Fruit fly (Drosophila melanogaster) ovary, adult (tissue): Measurements from ENCODE around the gene csw.

ENCODE experiments used
- CG17801 ChIP-seq: fragments of 200-800 bp; optimal IDR thresholded peaks from 2 replicates; lab custom pipeline; 2019; ENCODE audit warnings: missing biosample characterization, mild to moderate bottlenecking, missing genetic modification characterization, moderate library complexity; ENCODE audit not compliant: partially characterized antibody

csw gene

DNA sequence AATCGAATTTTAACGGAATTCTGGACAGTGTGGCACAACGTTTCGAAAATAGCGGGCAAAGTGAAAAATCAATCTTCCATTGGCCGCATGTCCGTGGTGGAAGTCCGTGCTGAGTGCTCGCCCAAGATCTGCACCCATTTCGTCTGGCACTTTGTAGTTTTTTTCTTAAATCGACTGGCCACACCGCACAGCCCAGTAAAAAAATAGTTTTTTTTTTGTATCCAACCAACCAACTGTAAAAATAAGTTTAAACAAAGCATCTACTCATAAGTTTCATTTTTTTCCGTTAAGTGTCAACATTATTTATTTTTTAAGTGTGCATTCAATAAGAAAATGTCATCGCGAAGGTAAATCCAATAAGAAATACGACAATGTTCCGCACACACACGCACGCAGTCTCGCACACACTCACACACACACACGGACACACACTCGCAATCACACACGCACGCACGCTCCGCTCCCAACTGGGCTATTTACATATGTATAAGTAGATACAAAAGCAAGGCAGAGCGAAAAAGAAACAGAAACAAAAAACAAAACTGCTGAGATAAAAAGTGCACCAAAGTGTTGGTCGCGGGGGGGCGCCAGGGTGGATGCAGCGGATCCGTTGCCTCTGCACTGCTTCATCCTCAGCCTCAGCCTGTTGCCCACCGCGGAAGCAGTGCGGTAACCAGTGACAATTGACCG, at the start of gene csw:
Gene csw (plus strand): TSS at position 163 of the 690 bp plus-strand sequence.
- peak; percentile 93 for TF ChIP-seq CG17801 (GFP tag; lab: Kevin White, UChicago)

- TF ChIP-seq CG17801 (GFP tag; lab: Kevin White, UChicago), result no peak
These were observed 45.0 kb upstream of the csw start for dm6 chrX:2048778-2049686.

- TF ChIP-seq CG17801 (GFP tag; lab: Kevin White, UChicago), result peak; percentile 98
These were observed 43.7 kb upstream of the csw start, which contains the start of gene moody for dm6 chrX:2050070-2050899. Gene moody, minus strand, starts transcription at chrX:2050120.

- TF ChIP-seq CG17801 (GFP tag; lab: Kevin White, UChicago), result no peak
These were observed 32.9 kb upstream of the csw start for dm6 chrX:2061119-2061518.

- no peak for TF ChIP-seq CG17801 (GFP tag; lab: Kevin White, UChicago)
These were observed 32.2 kb upstream of the csw start, which contains the start of gene Sik2 for dm6 chrX:2061849-2062248. Gene Sik2, minus strand, starts transcription at chrX:2061915.

- peak; percentile 59 for TF ChIP-seq CG17801 (GFP tag; lab: Kevin White, UChicago)
These were observed 29.0 kb upstream of the csw start, which contains the start of gene CG4281 for dm6 chrX:2065073-2065472. Gene CG4281, minus strand, starts transcription at chrX:2065142.

dm6 chrX:2066259-2066658, 27.8 kb upstream of the csw start, which contains the start of gene CG14054:
Gene CG14054, minus strand, starts transcription at chrX:2066359.
- TF ChIP-seq CG17801 (GFP tag; lab: Kevin White, UChicago), result no peak

DNA sequence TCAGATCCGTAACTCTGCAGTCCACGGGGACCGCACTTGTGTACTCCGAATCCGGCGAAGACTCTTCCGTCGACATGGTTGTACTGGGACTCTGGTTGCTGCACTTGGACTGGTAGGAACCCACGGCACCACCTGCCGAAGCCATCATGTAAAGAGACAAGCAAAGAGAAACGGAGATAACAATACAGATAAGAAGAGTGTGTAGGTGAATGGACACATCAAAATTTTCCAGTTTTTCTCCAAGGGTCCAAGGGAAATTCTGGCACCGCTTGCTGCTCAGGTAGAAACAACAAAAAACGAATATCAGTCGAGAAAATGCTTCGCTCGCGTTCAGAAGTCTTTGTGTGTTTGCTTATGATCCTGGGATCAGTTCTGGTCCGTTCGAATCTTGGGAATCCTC, 25.7 kb upstream of the csw start, which contains the start of gene CG4194:
Gene CG4194 (plus strand): TSS at position 301 of the 400 bp plus-strand sequence.
- no peak for TF ChIP-seq CG17801 (GFP tag; lab: Kevin White, UChicago)

DNA sequence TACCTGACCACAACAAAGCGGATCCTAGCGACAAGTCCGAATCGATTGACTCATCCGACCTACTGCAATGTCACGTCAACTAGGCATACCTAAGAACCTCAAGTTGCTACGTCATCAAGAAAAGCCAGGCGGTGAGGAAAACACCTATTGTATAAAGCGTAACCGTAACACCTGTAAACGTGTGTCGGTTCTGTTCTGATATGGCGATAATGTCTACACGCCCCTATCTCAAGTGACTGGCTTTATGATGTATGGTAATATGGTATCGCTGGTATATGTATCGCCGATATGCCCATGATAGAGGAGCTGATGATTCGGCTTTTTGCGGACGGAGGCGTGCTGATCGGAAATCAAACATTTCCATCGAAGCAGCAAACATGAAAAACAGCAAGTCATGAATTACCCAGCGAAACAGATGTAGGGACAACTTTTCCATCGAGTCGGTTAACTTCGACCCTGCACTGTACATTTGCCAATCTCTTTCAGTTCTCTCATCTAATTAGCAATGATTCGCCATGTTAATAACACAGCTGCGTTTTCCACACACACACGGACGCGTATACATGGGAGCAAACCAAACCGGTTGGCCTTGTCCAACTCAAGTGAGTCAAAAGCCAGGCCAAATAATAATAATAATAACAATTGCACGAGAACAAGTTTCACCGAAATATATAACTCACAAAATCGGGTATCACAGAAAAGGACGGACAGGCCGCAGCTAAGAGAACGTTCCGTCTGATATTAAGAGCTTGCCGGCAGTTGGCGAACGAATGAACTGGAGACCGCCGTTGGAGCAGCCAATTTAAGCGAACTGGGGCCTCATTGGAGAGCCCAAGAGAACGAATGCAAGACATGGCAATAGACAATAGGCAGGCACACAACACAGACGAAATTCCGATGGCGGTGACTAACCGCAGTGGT, 24.0 kb upstream of the csw start:
- TF ChIP-seq CG17801 (GFP tag; lab: Kevin White, UChicago), result peak; percentile 22

- TF ChIP-seq CG17801 (GFP tag; lab: Kevin White, UChicago), result peak; percentile 72
These were observed 23.3 kb upstream of the csw start for dm6 chrX:2070708-2071063.

dm6 chrX:2071878-2072817, 21.9 kb upstream of the csw start, which contains the start of gene Rtca:
Gene Rtca, plus strand, starts transcription at chrX:2072413.
- TF ChIP-seq CG17801 (GFP tag; lab: Kevin White, UChicago), result no peak

DNA sequence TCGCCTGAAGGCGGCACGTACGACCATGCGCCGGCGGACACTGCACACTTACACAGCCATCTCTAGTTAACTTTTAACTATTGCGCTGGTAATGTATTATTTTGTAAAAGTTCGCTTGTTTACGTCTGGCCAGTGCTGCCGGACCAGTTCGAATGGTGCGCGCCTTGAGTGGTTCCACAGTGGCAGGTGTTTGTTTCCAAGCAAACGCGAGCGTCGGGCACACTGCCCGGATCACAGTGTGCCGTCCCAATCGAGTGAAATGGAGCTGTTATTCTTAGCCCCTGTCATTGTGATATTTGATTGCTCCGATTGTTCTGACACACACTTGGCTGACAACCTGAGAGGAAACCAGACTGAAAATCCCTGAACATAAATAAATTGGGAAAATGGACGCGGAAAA, 20.7 kb upstream of the csw start, which contains the start of gene CG4199:
Gene CG4199 (minus strand): TSS at position 159 of the 400 bp plus-strand sequence.
- peak; percentile 55 for TF ChIP-seq CG17801 (GFP tag; lab: Kevin White, UChicago)
